Worm (Caenorhabditis elegans): ENCODE measurements around the gene dmsr-15.

DNA sequence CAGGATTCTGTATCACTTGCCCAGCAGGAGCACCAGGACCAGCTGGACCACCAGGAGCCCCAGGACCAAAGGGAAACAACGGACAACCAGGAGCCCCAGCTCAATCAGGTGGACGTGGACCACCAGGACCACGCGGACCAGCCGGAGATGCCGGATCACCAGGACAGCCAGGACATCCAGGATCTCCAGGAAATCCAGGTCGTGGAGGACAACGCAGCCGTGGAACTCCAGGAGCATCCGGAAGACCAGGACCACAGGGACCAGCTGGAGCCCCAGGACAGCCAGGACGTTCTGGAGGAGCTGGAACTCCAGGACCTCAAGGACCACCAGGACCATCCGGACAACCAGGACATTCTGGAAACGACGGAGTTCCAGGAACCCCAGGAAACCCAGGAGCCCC is 7.3 kb upstream of the dmsr-15 start:
- TF ChIP-seq ama-1 (optimal IDR thresholded peaks at IDR 0.05) (no peak), unc-62 (GFP tag; optimal IDR thresholded peaks at IDR 0.05) (no peak), aly-2 (tag; optimal IDR thresholded peaks at IDR 0.05) (no peak), elt-3 (tag; optimal IDR thresholded peaks at IDR 0.05) (no peak), egl-27 (tag; optimal IDR thresholded peaks at IDR 0.05) (no peak), nhr-129 (tag; optimal IDR thresholded peaks at IDR 0.05) (no peak), F13H6.1 (tag; optimal IDR thresholded peaks at IDR 0.05) (no peak), unc-55 (GFP tag; optimal IDR thresholded peaks at IDR 0.05) (no peak)
